Fruit fly (Drosophila melanogaster) whole organism, wandering third instar larva: ENCODE measurements around the gene Tsp3A.

Source experiments
- Abd-B ChIP-seq: fragments of >200 bp; optimal IDR thresholded peaks from 2 replicates; lab custom pipeline; 2017; ENCODE audit warnings: missing biosample characterization, missing genetic modification characterization
- CG32264 ChIP-seq: fragments of 200-800 bp; sonication (Bioruptor generic); optimal IDR thresholded peaks from 2 replicates; lab custom pipeline; 2016; ENCODE audit warnings: missing biosample characterization, missing genetic modification characterization
- CG9705 ChIP-seq: fragments of 200-800 bp; sonication (Bioruptor generic); optimal IDR thresholded peaks from 2 replicates; lab custom pipeline; 2018; ENCODE audit warnings: missing biosample characterization, mild to moderate bottlenecking, missing genetic modification characterization
- CrebA ChIP-seq: fragments of 200-800 bp; sonication (Bioruptor generic); optimal IDR thresholded peaks from 2 replicates; lab custom pipeline; 2016; ENCODE audit warnings: missing biosample characterization, mild to moderate bottlenecking, missing genetic modification characterization, borderline replicate concordance
- Dfd ChIP-seq: fragments of >200 bp; optimal IDR thresholded peaks from 2 replicates; lab custom pipeline; 2017; ENCODE audit warnings: missing biosample characterization, missing genetic modification characterization
- Dif ChIP-seq: fragments of 200-275, 200-300 bp; sonication (Bioruptor generic); optimal IDR thresholded peaks from 2 replicates; lab custom pipeline; 2018; ENCODE audit warnings: missing biosample characterization, missing genetic modification characterization; ENCODE audit not compliant: partially characterized antibody
- GATAd ChIP-seq: sonication (Bioruptor generic); optimal IDR thresholded peaks from 2 replicates; lab custom pipeline; 2016; ENCODE audit warnings: missing biosample characterization, missing genetic modification characterization
- HLH106 ChIP-seq: fragments of 200-800 bp; optimal IDR thresholded peaks from 3 replicates; lab custom pipeline; 2019; ENCODE audit warnings: missing biosample characterization, mild to moderate bottlenecking, missing genetic modification characterization, moderate library complexity
- Hnf4 ChIP-seq: fragments of 200-800 bp; sonication (Bioruptor generic); optimal IDR thresholded peaks from 2 replicates; lab custom pipeline; 2016; ENCODE audit warnings: missing biosample characterization, mild to moderate bottlenecking, missing genetic modification characterization
- Hr78 ChIP-seq: fragments of >200 bp; optimal IDR thresholded peaks from 2 replicates; lab custom pipeline; 2017; ENCODE audit warnings: missing biosample characterization, missing genetic modification characterization
- Hr83 ChIP-seq: fragments of 200-300 bp; sonication (Bioruptor generic); optimal IDR thresholded peaks from 2 replicates; lab custom pipeline; 2016; ENCODE audit warnings: missing biosample characterization, mild to moderate bottlenecking, missing genetic modification characterization, moderate library complexity; ENCODE audit not compliant: poor library complexity, severe bottlenecking
- Jra ChIP-seq: sonication (Bioruptor generic); optimal IDR thresholded peaks from 2 replicates; lab custom pipeline; 2016; ENCODE audit warnings: missing biosample characterization, missing genetic modification characterization
- Mio ChIP-seq: sonication (Bioruptor generic); optimal IDR thresholded peaks from 2 replicates; lab custom pipeline; 2016; ENCODE audit warnings: missing biosample characterization, missing genetic modification characterization
- Myc ChIP-seq: fragments of >200 bp; optimal IDR thresholded peaks from 2 replicates; lab custom pipeline; 2017
- N ChIP-seq: fragments of >200 bp; optimal IDR thresholded peaks from 2 replicates; lab custom pipeline; 2018; ENCODE audit warnings: missing biosample characterization, missing external identifiers, missing genetic modification characterization
- OdsH ChIP-seq: fragments of 200-800 bp; sonication (Bioruptor generic); optimal IDR thresholded peaks from 2 replicates; lab custom pipeline; 2016; ENCODE audit warnings: missing biosample characterization, mild to moderate bottlenecking, missing genetic modification characterization
- Rel ChIP-seq, 2 experiments: fragments of 200-800 bp; sonication (Bioruptor generic) in 1 of 2; optimal IDR thresholded peaks; 2 replicates in 1 of 2; 3 replicates in 1 of 2; lab custom pipeline; 2016 to 2019; ENCODE audit warnings: mild to moderate bottlenecking in 2 of 2, missing biosample characterization in 2 of 2, missing genetic modification characterization in 2 of 2, moderate library complexity in 1 of 2
- Sp1 ChIP-seq: fragments of 200-800 bp; sonication (Bioruptor generic); optimal IDR thresholded peaks from 3 replicates; lab custom pipeline; 2019; ENCODE audit warnings: missing biosample characterization, mild to moderate bottlenecking, missing genetic modification characterization, moderate library complexity
- Vsx2 ChIP-seq: fragments of 200-300, 225-300 bp; sonication (Bioruptor generic); optimal IDR thresholded peaks from 2 replicates; lab custom pipeline; 2018; ENCODE audit warnings: missing biosample characterization, missing genetic modification characterization; ENCODE audit not compliant: partially characterized antibody
- br ChIP-seq: fragments of 200-800 bp; sonication (Bioruptor generic); optimal IDR thresholded peaks from 2 replicates; lab custom pipeline; 2016; ENCODE audit warnings: missing biosample characterization, missing genetic modification characterization
- brk ChIP-seq: fragments of 200-800 bp; sonication (Bioruptor generic); optimal IDR thresholded peaks from 2 replicates; lab custom pipeline; 2016; ENCODE audit warnings: missing biosample characterization, mild to moderate bottlenecking, missing genetic modification characterization
- dl ChIP-seq, 2 experiments: fragments of 175-275, 200-275 bp in 1 of 2; fragments of 200-275 bp in 1 of 2; sonication (Bioruptor generic); optimal IDR thresholded peaks; lab custom pipeline; 2018; ENCODE audit warnings: mild to moderate bottlenecking in 2 of 2, missing biosample characterization in 2 of 2, missing genetic modification characterization in 2 of 2, moderate library complexity in 2 of 2; ENCODE audit not compliant: partially characterized antibody in 2 of 2, insufficient read depth in 1 of 2
- dmrt93B ChIP-seq: fragments of 200-800 bp; sonication (Bioruptor generic); optimal IDR thresholded peaks from 2 replicates; lab custom pipeline; 2018; ENCODE audit warnings: missing biosample characterization, mild to moderate bottlenecking, missing genetic modification characterization
- dsf ChIP-seq: sonication (Bioruptor generic); optimal IDR thresholded peaks from 2 replicates; lab custom pipeline; 2016; ENCODE audit warnings: missing biosample characterization, missing genetic modification characterization, borderline replicate concordance
- ey ChIP-seq: fragments of 200-800 bp; sonication (Bioruptor generic); optimal IDR thresholded peaks from 2 replicates; lab custom pipeline; 2016; ENCODE audit warnings: missing biosample characterization, missing genetic modification characterization
- foxo ChIP-seq, 2 experiments: fragments of 200-800 bp; sonication (Bioruptor generic); optimal IDR thresholded peaks; 2 replicates in 1 of 2; 3 replicates in 1 of 2; lab custom pipeline; 2016 to 2017; ENCODE audit warnings: missing biosample characterization in 2 of 2, missing genetic modification characterization in 2 of 2
- fru ChIP-seq: fragments of 200-800 bp; sonication (Bioruptor generic); optimal IDR thresholded peaks from 3 replicates; lab custom pipeline; 2016; ENCODE audit warnings: missing biosample characterization, mild to moderate bottlenecking, missing genetic modification characterization
- h ChIP-seq: fragments of 200-800 bp; sonication (Bioruptor generic); optimal IDR thresholded peaks from 3 replicates; lab custom pipeline; 2016; ENCODE audit warnings: missing biosample characterization, mild to moderate bottlenecking, missing genetic modification characterization
- jim ChIP-seq: fragments of 175-275, 200-325 bp; sonication (Bioruptor generic); optimal IDR thresholded peaks from 2 replicates; lab custom pipeline; 2016; ENCODE audit warnings: missing biosample characterization, mild to moderate bottlenecking, missing genetic modification characterization
- lola ChIP-seq: fragments of >200 bp; optimal IDR thresholded peaks from 2 replicates; lab custom pipeline; 2017; ENCODE audit warnings: missing biosample characterization, missing genetic modification characterization
- pan ChIP-seq: fragments of >200 bp; optimal IDR thresholded peaks from 2 replicates; lab custom pipeline; 2017
- psq ChIP-seq: fragments of 200-800 bp; sonication (Bioruptor generic); optimal IDR thresholded peaks from 3 replicates; lab custom pipeline; 2017; ENCODE audit warnings: missing biosample characterization, mild to moderate bottlenecking, missing genetic modification characterization, moderate library complexity
- rgr ChIP-seq: fragments of 200-800 bp; sonication (Bioruptor generic); optimal IDR thresholded peaks from 3 replicates; lab custom pipeline; 2016; ENCODE audit warnings: missing biosample characterization, mild to moderate bottlenecking, missing genetic modification characterization
- sage ChIP-seq: fragments of 200-800 bp; sonication (Bioruptor generic); optimal IDR thresholded peaks from 2 replicates; lab custom pipeline; 2016; ENCODE audit warnings: missing biosample characterization, mild to moderate bottlenecking, missing genetic modification characterization
- sv ChIP-seq: fragments of 200-800 bp; sonication (Bioruptor generic); optimal IDR thresholded peaks from 3 replicates; lab custom pipeline; 2016; ENCODE audit warnings: missing biosample characterization, missing genetic modification characterization
- tai ChIP-seq: sonication (Bioruptor generic); optimal IDR thresholded peaks from 2 replicates; lab custom pipeline; 2016; ENCODE audit warnings: missing biosample characterization, missing genetic modification characterization
- usp ChIP-seq: fragments of >200 bp; optimal IDR thresholded peaks from 2 replicates; lab custom pipeline; 2017; ENCODE audit warnings: missing biosample characterization, missing genetic modification characterization
- woc ChIP-seq: sonication (Bioruptor generic); optimal IDR thresholded peaks from 2 replicates; lab custom pipeline; 2016; ENCODE audit warnings: missing biosample characterization, mild to moderate bottlenecking, missing genetic modification characterization

Tsp3A gene

DNA sequence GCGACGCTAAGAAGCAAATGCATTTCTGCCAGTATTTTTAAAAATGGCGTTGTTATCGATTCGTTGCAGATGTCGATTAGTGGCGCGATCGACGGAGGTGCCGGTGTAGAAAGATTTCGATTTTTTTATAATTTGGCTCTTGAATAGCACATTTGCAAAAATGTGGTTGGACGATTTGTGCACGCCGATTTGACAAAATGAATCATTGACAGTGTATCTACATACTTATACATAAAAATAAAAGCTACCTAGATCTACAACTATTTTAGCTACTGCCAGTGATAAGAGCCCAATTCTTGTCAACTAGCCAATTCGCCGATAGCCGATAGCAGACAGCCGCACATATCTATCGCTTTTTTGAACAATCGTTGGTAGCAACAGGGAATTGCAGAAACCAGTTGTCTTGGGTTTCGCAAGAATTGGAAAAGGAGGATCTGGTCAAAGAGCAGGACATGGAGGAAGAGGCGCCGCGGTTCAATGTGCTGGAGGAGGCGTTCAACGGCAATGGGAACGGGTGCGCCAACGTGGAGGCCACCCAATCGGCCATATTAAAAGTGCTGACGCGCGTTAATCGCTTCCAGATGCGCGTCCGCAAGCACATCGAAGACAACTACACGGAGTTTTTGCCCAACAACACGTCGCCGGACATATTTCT, 15.6 kb downstream of the Tsp3A start, which contains the start of the genes Klp3A and Zw10:
Klp3A (minus strand) TSS at position 202 of the 655 bp plus-strand sequence.
Zw10 (plus strand) TSS at position 347 of the 655 bp plus-strand sequence.
- TF ChIP-seq Myc (peak; percentile 77), sv (GFP tag; lab: Kevin White, UChicago) (no peak), h (GFP tag; lab: Kevin White, UChicago) (peak; percentile 49), rgr (GFP tag; lab: Kevin White, UChicago) (peak; percentile 31), N (GFP tag; lab: Kevin White, UChicago) (no peak), br (GFP tag; lab: Kevin White, UChicago) (no peak), psq (GFP tag; lab: Kevin White, UChicago) (no peak), Rel (GFP tag; optimal IDR thresholded peaks at IDR 0.05; lab: Kevin White, UChicago) (no peak), Rel (tag; optimal IDR thresholded peaks at IDR 0.05; lab: Kevin White, UChicago) (peak; percentile 28), CG9705 (GFP tag; lab: Kevin White, UChicago) (peak; percentile 36), woc (GFP tag; lab: Kevin White, UChicago) (peak; percentile 69), OdsH (peak; percentile 17), jim (GFP tag; lab: Kevin White, UChicago) (no peak), ey (GFP tag; lab: Kevin White, UChicago) (peak; percentile 31), HLH106 (tag; lab: Kevin White, UChicago) (peak; percentile 62), usp (no peak), Sp1 (peak; percentile 46)

- TF ChIP-seq usp (no peak), CG9705 (GFP tag; lab: Kevin White, UChicago) (peak; percentile 62), brk (GFP tag; lab: Kevin White, UChicago) (no peak), OdsH (peak; percentile 94), woc (GFP tag; lab: Kevin White, UChicago) (peak; percentile 81), lola (GFP tag; lab: Kevin White, UChicago) (no peak), Hr78 (no peak), Abd-B (GFP tag; lab: Kevin White, UChicago) (no peak), sage (GFP tag; lab: Kevin White, UChicago) (peak; percentile 92), Rel (GFP tag; optimal IDR thresholded peaks at IDR 0.05; lab: Kevin White, UChicago) (peak; percentile 71), Rel (tag; optimal IDR thresholded peaks at IDR 0.05; lab: Kevin White, UChicago) (peak; percentile 68), Myc (no peak), h (GFP tag; lab: Kevin White, UChicago) (peak; percentile 97), foxo (GFP tag; optimal IDR thresholded peaks at IDR 0.05; lab: Kevin White, UChicago) (peak; percentile 90 to 99), dsf (peak; percentile 80), HLH106 (tag; lab: Kevin White, UChicago) (peak; percentile 93), psq (GFP tag; lab: Kevin White, UChicago) (peak; percentile 90), Hnf4 (GFP tag; lab: Kevin White, UChicago) (peak; percentile 96), dmrt93B (GFP tag; lab: Kevin White, UChicago) (peak; percentile 94), rgr (GFP tag; lab: Kevin White, UChicago) (peak; percentile 97), Mio (GFP tag; lab: Kevin White, UChicago) (peak; percentile 82), fru (GFP tag; lab: Kevin White, UChicago) (peak; percentile 97), Dfd (no peak), Sp1 (peak; percentile 92), br (GFP tag; lab: Kevin White, UChicago) (peak; percentile 96), Jra (GFP tag; lab: Kevin White, UChicago) (peak; percentile 86), Hr83 (GFP tag; lab: Kevin White, UChicago) (peak; percentile 76), pan (lab: Kevin White, UChicago) (no peak), sv (GFP tag; lab: Kevin White, UChicago) (peak; percentile 76), N (GFP tag; lab: Kevin White, UChicago) (no peak), dl (GFP tag; optimal IDR thresholded peaks at IDR 0.05; lab: Kevin White, UChicago; ENCODE audit: insufficient read depth in 1 of 2, partially characterized antibody in 2 of 2) (no peak), GATAd (GFP tag; lab: Kevin White, UChicago) (peak; percentile 33), CG32264 (GFP tag; lab: Kevin White, UChicago) (peak; percentile 87), Dif (GFP tag; lab: Kevin White, UChicago) (no peak), Vsx2 (no peak), tai (GFP tag; lab: Kevin White, UChicago) (no peak), CrebA (GFP tag; lab: Kevin White, UChicago) (no peak), jim (GFP tag; lab: Kevin White, UChicago) (peak; percentile 2), ey (GFP tag; lab: Kevin White, UChicago) (peak; percentile 97)
- TF ChIP-seq, all 38 proteins: peak for 24
Observed at dm6 chrX:2593753-2594096, 25.8 kb downstream of the Tsp3A start.
